Fruit fly (Drosophila melanogaster) whole organism, prepupa: ENCODE measurements around the gene CG13131.

ENCODE experiments used
- Blimp-1 ChIP-seq: fragments of 200-800 bp; sonication (Bioruptor generic); optimal IDR thresholded peaks from 3 replicates; lab custom pipeline; 2017; ENCODE audit warnings: missing biosample characterization, missing genetic modification characterization, mild to moderate bottlenecking, moderate library complexity, missing genetic modification reagents
- CG10631 ChIP-seq: fragments of 200-800 bp; sonication (Bioruptor generic); optimal IDR thresholded peaks from 2 replicates; lab custom pipeline; 2016; ENCODE audit warnings: missing biosample characterization, missing genetic modification characterization
- CG10669 ChIP-seq: fragments of 200-800 bp; sonication (Bioruptor generic); optimal IDR thresholded peaks from 3 replicates; lab custom pipeline; 2018; ENCODE audit warnings: missing biosample characterization, mild to moderate bottlenecking, missing genetic modification characterization, moderate library complexity
- CG11294 ChIP-seq: fragments of 200-800 bp; sonication (Bioruptor generic); IDR thresholded peaks from 2 replicates; pipeline ENCODE4 v1.3.6; 2022; ENCODE audit warnings: missing biosample characterization, missing genetic modification characterization
- CG11762 ChIP-seq: fragments of 200-800 bp; sonication (Bioruptor generic); optimal IDR thresholded peaks from 3 replicates; lab custom pipeline; 2016; ENCODE audit warnings: missing biosample characterization, missing genetic modification characterization; ENCODE audit not compliant: insufficient read depth
- CG11902 ChIP-seq: fragments of 200-800 bp; sonication (Bioruptor generic); optimal IDR thresholded peaks from 3 replicates; lab custom pipeline; 2016; ENCODE audit warnings: missing biosample characterization, missing genetic modification characterization
- CG15336 ChIP-seq: fragments of 200-800 bp; sonication (Bioruptor generic); IDR thresholded peaks from 2 replicates; pipeline ENCODE4 v1.3.6; 2022; ENCODE audit warnings: missing biosample characterization, missing genetic modification characterization
- CG31627 ChIP-seq: fragments of 200-800 bp; sonication (Bioruptor generic); optimal IDR thresholded peaks from 3 replicates; lab custom pipeline; 2016; ENCODE audit warnings: missing biosample characterization, missing genetic modification characterization
- CG32006 ChIP-seq: fragments of 200-800 bp; sonication (Bioruptor generic); optimal IDR thresholded peaks from 3 replicates; lab custom pipeline; 2017; ENCODE audit warnings: missing biosample characterization, mild to moderate bottlenecking, missing genetic modification characterization
- CG34406 ChIP-seq: fragments of 200-800 bp; sonication (Bioruptor generic); optimal IDR thresholded peaks from 3 replicates; lab custom pipeline; 2016; ENCODE audit warnings: missing biosample characterization, missing genetic modification characterization
- CG3919 ChIP-seq: fragments of 200-800 bp; sonication (Bioruptor generic); optimal IDR thresholded peaks from 3 replicates; lab custom pipeline; 2016; ENCODE audit warnings: missing biosample characterization, missing genetic modification characterization
- CG6163 ChIP-seq: fragments of 200-800 bp; sonication (Bioruptor generic); IDR thresholded peaks from 3 replicates; pipeline ENCODE4 v1.3.6; 2022; ENCODE audit warnings: missing biosample characterization, missing genetic modification characterization
- CG6276 ChIP-seq: fragments of 200-800 bp; sonication (Bioruptor generic); optimal IDR thresholded peaks from 2 replicates; lab custom pipeline; 2017; ENCODE audit warnings: missing biosample characterization, mild to moderate bottlenecking, missing genetic modification characterization
- CG6792 ChIP-seq: fragments of 200-800 bp; sonication (Bioruptor generic); optimal IDR thresholded peaks from 3 replicates; lab custom pipeline; 2016; ENCODE audit warnings: missing biosample characterization, missing genetic modification characterization
- CG6854 ChIP-seq: fragments of 200-800 bp; sonication (Bioruptor generic); optimal IDR thresholded peaks from 2 replicates; lab custom pipeline; 2017; ENCODE audit warnings: missing biosample characterization, mild to moderate bottlenecking, missing genetic modification characterization
- CG7368 ChIP-seq: fragments of 200-800 bp; sonication (Bioruptor generic); optimal IDR thresholded peaks from 3 replicates; lab custom pipeline; 2016; ENCODE audit warnings: missing biosample characterization, missing genetic modification characterization
- CG8119 ChIP-seq: fragments of 200-800 bp; sonication (Bioruptor generic); IDR thresholded peaks from 3 replicates; pipeline ENCODE4 v1.3.6; 2022; ENCODE audit warnings: missing biosample characterization, missing genetic modification characterization
- CG8319 ChIP-seq: fragments of 200-800 bp; sonication (Bioruptor generic); optimal IDR thresholded peaks from 3 replicates; lab custom pipeline; 2016; ENCODE audit warnings: missing biosample characterization, missing genetic modification characterization
- Eip75B ChIP-seq: fragments of 200-800 bp; sonication (Bioruptor generic); optimal IDR thresholded peaks from 3 replicates; lab custom pipeline; 2016; ENCODE audit warnings: missing biosample characterization, missing genetic modification characterization
- Eip78C ChIP-seq: fragments of 200-800 bp; sonication (Bioruptor generic); peaks from one replicate; lab custom pipeline; 2016; ENCODE audit warnings: missing biosample characterization, missing genetic modification characterization
- Ets21C ChIP-seq: fragments of 200-800 bp; sonication (Bioruptor generic); optimal IDR thresholded peaks from 3 replicates; lab custom pipeline; 2016; ENCODE audit warnings: missing biosample characterization, missing genetic modification characterization
- Hr38 ChIP-seq: sonication (Bioruptor generic); optimal IDR thresholded peaks from 2 replicates; lab custom pipeline; 2016; ENCODE audit warnings: missing biosample characterization, missing genetic modification characterization
- Hr39 ChIP-seq: fragments of 200-800 bp; sonication (Bioruptor generic); optimal IDR thresholded peaks from 2 replicates; lab custom pipeline; 2016; ENCODE audit warnings: missing biosample characterization, missing genetic modification characterization
- OdsH ChIP-seq: fragments of 200-800 bp; sonication (Bioruptor generic); optimal IDR thresholded peaks from 3 replicates; lab custom pipeline; 2016; ENCODE audit warnings: missing biosample characterization, missing genetic modification characterization
- Smox ChIP-seq: fragments of 200-800 bp; sonication (Bioruptor generic); optimal IDR thresholded peaks from 3 replicates; lab custom pipeline; 2016; ENCODE audit warnings: missing biosample characterization, missing genetic modification characterization
- Sox102F ChIP-seq: fragments of 200-800 bp; sonication (Bioruptor generic); optimal IDR thresholded peaks from 2 replicates; lab custom pipeline; 2016; ENCODE audit warnings: missing biosample characterization, mild to moderate bottlenecking, missing genetic modification characterization
- Sox14 ChIP-seq: fragments of 200-800 bp; sonication (Bioruptor generic); optimal IDR thresholded peaks from 3 replicates; lab custom pipeline; 2016; ENCODE audit warnings: missing biosample characterization, missing genetic modification characterization
- Sox15 ChIP-seq: fragments of 200-800 bp; sonication (Bioruptor generic); optimal IDR thresholded peaks from 3 replicates; lab custom pipeline; 2016; ENCODE audit warnings: missing biosample characterization, missing genetic modification characterization
- achi ChIP-seq: fragments of 200-800 bp; sonication (Bioruptor generic); optimal IDR thresholded peaks from 3 replicates; lab custom pipeline; 2016; ENCODE audit warnings: missing biosample characterization, missing genetic modification characterization
- cyc ChIP-seq: fragments of 200-800 bp; sonication (Bioruptor generic); optimal IDR thresholded peaks from 3 replicates; lab custom pipeline; 2016; ENCODE audit warnings: missing biosample characterization, missing genetic modification characterization
- dac ChIP-seq: fragments of 200-800 bp; sonication (Bioruptor generic); optimal IDR thresholded peaks from 2 replicates; lab custom pipeline; 2017; ENCODE audit warnings: missing biosample characterization, mild to moderate bottlenecking, missing genetic modification characterization
- eg ChIP-seq: fragments of 200-800 bp; sonication (Bioruptor generic); IDR thresholded peaks from 3 replicates; pipeline ENCODE4 v1.3.6; 2022; ENCODE audit warnings: missing biosample characterization, missing genetic modification characterization
- esn ChIP-seq: fragments of 200-800 bp; sonication (Bioruptor generic); optimal IDR thresholded peaks from 2 replicates; lab custom pipeline; 2016; ENCODE audit warnings: missing biosample characterization, mild to moderate bottlenecking, missing genetic modification characterization, moderate library complexity
- fd59A ChIP-seq: fragments of 200-800 bp; sonication (Bioruptor generic); optimal IDR thresholded peaks from 2 replicates; lab custom pipeline; 2017; ENCODE audit warnings: missing biosample characterization, mild to moderate bottlenecking, missing genetic modification characterization, missing genetic modification reagents
- fd85E ChIP-seq: fragments of 200-800 bp; sonication (Bioruptor generic); optimal IDR thresholded peaks from 3 replicates; lab custom pipeline; 2016; ENCODE audit warnings: missing biosample characterization, missing genetic modification characterization
- lz ChIP-seq: fragments of 200-800 bp; sonication (Bioruptor generic); optimal IDR thresholded peaks from 3 replicates; lab custom pipeline; 2016; ENCODE audit warnings: missing biosample characterization, missing genetic modification characterization
- salr ChIP-seq, 2 experiments: fragments of 200-800 bp; sonication (Bioruptor generic); optimal IDR thresholded peaks; 3 replicates each; lab custom pipeline; 2016 to 2018; ENCODE audit warnings: missing biosample characterization in 2 of 2, missing genetic modification characterization in 2 of 2, mild to moderate bottlenecking in 1 of 2
- ss ChIP-seq, 2 experiments: fragments of 200-800 bp; sonication (Bioruptor generic); optimal IDR thresholded peaks; 2 replicates in 1 of 2; 3 replicates in 1 of 2; lab custom pipeline; 2017 to 2018; ENCODE audit warnings: mild to moderate bottlenecking in 2 of 2, missing biosample characterization in 2 of 2, missing genetic modification characterization in 2 of 2, moderate library complexity in 1 of 2
- svp ChIP-seq: fragments of 200-800 bp; sonication (Bioruptor generic); peaks from one replicate; lab custom pipeline; 2016; ENCODE audit warnings: missing biosample characterization, missing genetic modification characterization
- topi ChIP-seq: fragments of 200-800 bp; sonication (Bioruptor generic); optimal IDR thresholded peaks from 3 replicates; lab custom pipeline; 2016; ENCODE audit warnings: missing biosample characterization, missing genetic modification characterization
- vri ChIP-seq: fragments of 200-800 bp; sonication (Bioruptor generic); optimal IDR thresholded peaks from 3 replicates; lab custom pipeline; 2016; ENCODE audit warnings: missing biosample characterization, mild to moderate bottlenecking, missing genetic modification characterization

The CG13131 gene

dm6 chr2L:10057236-10057635 is 40.0 kb upstream of the CG13131 start (continued):
- TF ChIP-seq CG6276 (GFP tag; lab: Kevin White, UChicago) (peak; percentile 85), CG3919 (GFP tag; lab: Kevin White, UChicago) (peak; percentile 99), Hr38 (GFP tag; lab: Kevin White, UChicago) (peak; percentile 20), svp (peak; percentile 99), CG7368 (peak; percentile 98), Eip75B (GFP tag; lab: Kevin White, UChicago) (peak; percentile 98), ss (GFP tag; optimal IDR thresholded peaks at IDR 0.05; lab: Kevin White, UChicago) (peak; percentile 88 to 92), eg (GFP tag; lab: Robert Waterston, UW) (peak; percentile 97)
- TF ChIP-seq, all 60 proteins: peak for 59

- TF ChIP-seq CG10669 = no peak
- TF ChIP-seq Hr38 (GFP tag; lab: Kevin White, UChicago) = no peak
- no peak for TF ChIP-seq CG15336 (GFP tag; lab: Robert Waterston, UW)
- TF ChIP-seq Sox14 (GFP tag; lab: Kevin White, UChicago) = no peak
- TF ChIP-seq Ets21C (GFP tag; lab: Kevin White, UChicago) = no peak
- no peak for TF ChIP-seq salr (GFP tag; optimal IDR thresholded peaks at IDR 0.05; lab: Kevin White, UChicago)
- no peak for TF ChIP-seq ss (GFP tag; optimal IDR thresholded peaks at IDR 0.05; lab: Kevin White, UChicago)
- TF ChIP-seq Smox (GFP tag; lab: Kevin White, UChicago) = no peak
- TF ChIP-seq lz = no peak
- TF ChIP-seq achi (GFP tag; lab: Kevin White, UChicago) = no peak
- no peak for TF ChIP-seq CG11762 (GFP tag; lab: Kevin White, UChicago)
Measured at dm6 chr2L:10056705-10057104, 39.4 kb upstream of the CG13131 start, which contains the start of gene Pen. Gene Pen (plus strand): TSS chr2L:10056900.

dm6 chr2L:10053583-10054263 is 36.5 kb upstream of the CG13131 start, which contains the start of gene Cpr31A:
Gene Cpr31A (plus strand): TSS chr2L:10054213.
- TF ChIP-seq salr (GFP tag; optimal IDR thresholded peaks at IDR 0.05; lab: Kevin White, UChicago) (no peak), dac (no peak), Blimp-1 (GFP tag; lab: Kevin White, UChicago) (peak; percentile 85), Eip78C (GFP tag; lab: Kevin White, UChicago) (peak; percentile 20), svp (peak; percentile 15), CG34406 (GFP tag; lab: Kevin White, UChicago) (no peak)

DNA sequence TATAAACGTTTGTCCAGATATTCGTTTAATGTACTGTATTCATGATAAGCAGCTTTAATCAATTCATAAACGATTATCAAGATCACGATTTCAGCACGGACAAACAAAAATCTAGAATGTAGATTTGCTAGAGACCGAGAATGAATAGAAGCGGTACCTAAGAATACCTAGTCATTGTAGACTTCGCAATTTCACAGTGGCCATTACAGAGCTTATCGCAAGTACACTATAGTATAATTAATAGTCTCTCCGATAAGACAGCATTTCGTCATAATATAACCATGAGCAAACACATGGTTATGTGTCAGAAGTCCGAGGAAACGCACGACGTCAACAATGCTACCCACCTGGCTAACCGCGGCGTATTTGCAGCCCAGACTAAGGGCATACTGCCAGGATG is 32.0 kb upstream of the CG13131 start, which contains the start of gene CG33301:
CG33301 (plus strand) TSS at position 301 of the 400 bp plus-strand sequence.
- TF ChIP-seq fd85E (no peak), Sox102F (no peak), CG11902 (GFP tag; lab: Kevin White, UChicago) (no peak), CG6854 (no peak), Sox14 (GFP tag; lab: Kevin White, UChicago) (no peak), CG8119 (GFP tag; lab: Robert Waterston, UW) (no peak), vri (GFP tag; lab: Kevin White, UChicago) (peak; percentile 14), OdsH (GFP tag; lab: Kevin White, UChicago) (no peak)
- TF ChIP-seq, all 60 proteins: peak for 1

DNA sequence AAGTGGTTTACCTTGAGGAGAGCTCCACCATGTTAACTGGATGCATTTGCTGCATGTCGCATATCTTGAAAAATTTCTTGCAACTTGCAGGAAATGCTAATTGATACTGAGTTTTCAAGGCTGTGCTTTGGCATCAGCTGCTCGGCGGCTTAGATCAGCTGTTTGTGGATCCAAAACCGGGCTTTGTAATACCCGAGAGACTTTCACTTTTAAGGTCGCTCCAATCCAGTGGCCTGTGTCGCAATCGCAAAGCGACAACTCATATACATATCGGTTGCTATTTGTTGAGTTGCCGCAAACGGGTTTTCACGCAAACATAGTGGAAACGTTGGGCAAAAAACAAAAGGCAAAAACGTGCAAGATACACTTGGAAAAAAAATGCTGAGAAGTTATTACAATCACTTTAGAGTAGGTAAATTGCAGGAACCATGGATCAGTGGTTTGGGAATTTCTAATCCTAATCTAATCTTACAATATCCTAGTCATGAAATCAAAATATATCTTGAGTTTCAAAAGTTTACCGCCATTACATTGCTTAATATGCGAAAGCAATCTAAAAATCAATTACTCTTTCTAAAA is 18.6 kb upstream of the CG13131 start:
- TF ChIP-seq CG32006 (GFP tag; lab: Kevin White, UChicago) (peak; percentile 58), CG10631 (GFP tag; lab: Kevin White, UChicago) (peak; percentile 33), CG11294 (GFP tag; lab: Robert Waterston, UW) (0 out of 2 replicates have a peak, but pooled peaks have one; percentile 9), Hr39 (no peak), esn (GFP tag; lab: Kevin White, UChicago) (no peak), Eip78C (GFP tag; lab: Kevin White, UChicago) (peak; percentile 86), Sox15 (GFP tag; lab: Kevin White, UChicago) (no peak), CG6792 (peak; percentile 17), fd59A (GFP tag; lab: Kevin White, UChicago) (peak; percentile 10), lz (no peak), svp (peak; percentile 11), CG6163 (GFP tag; lab: Robert Waterston, UW) (peak; percentile 46; the same call in 1 of the 3 replicates), CG8319 (no peak), topi (no peak), dac (peak; percentile 10), CG31627 (GFP tag; lab: Kevin White, UChicago) (no peak), ss (GFP tag; optimal IDR thresholded peaks at IDR 0.05; lab: Kevin White, UChicago) (no peak), cyc (no peak), achi (GFP tag; lab: Kevin White, UChicago) (peak; percentile 42), CG10669 (peak; percentile 42), Blimp-1 (GFP tag; lab: Kevin White, UChicago) (peak; percentile 61), vri (GFP tag; lab: Kevin White, UChicago) (peak; percentile 16), Smox (GFP tag; lab: Kevin White, UChicago) (no peak)
